Worm (Caenorhabditis elegans) whole organism, L2 larva: ENCODE results near the gene srh-137.

Experiments
- alr-1 ChIP-seq: fragments of 150-350 bp; optimal IDR thresholded peaks from 2 replicates; lab custom pipeline; 2014; ENCODE audit warnings: missing biosample characterization, missing genetic modification characterization
- crh-2 ChIP-seq: sonication (generic microtip); optimal IDR thresholded peaks from 2 replicates; lab custom pipeline; 2017; ENCODE audit warnings: missing biosample characterization, missing genetic modification characterization
- egl-27 ChIP-seq: sonication (generic microtip); optimal IDR thresholded peaks from 3 replicates; lab custom pipeline; 2017; ENCODE audit warnings: missing biosample characterization, missing genetic modification reagents, missing genetic modification characterization
- elt-3 ChIP-seq: sonication (generic microtip); optimal IDR thresholded peaks from 2 replicates; lab custom pipeline; 2017; ENCODE audit warnings: missing biosample characterization, missing genetic modification characterization
- lin-11 ChIP-seq: fragments of 150-350 bp; sonication (generic microtip); optimal IDR thresholded peaks from 2 replicates; lab custom pipeline; 2014; ENCODE audit warnings: missing biosample characterization, missing genetic modification characterization, inconsistent platforms, mixed read lengths
- lin-39 ChIP-seq: fragments of 150-350 bp; optimal IDR thresholded peaks from 2 replicates; lab custom pipeline; 2014; ENCODE audit warnings: missing biosample characterization, missing genetic modification reagents, missing genetic modification characterization
- mbf-1 ChIP-seq: sonication (generic microtip); optimal IDR thresholded peaks from 2 replicates; lab custom pipeline; 2017; ENCODE audit warnings: missing biosample characterization, missing genetic modification characterization
- nhr-12 ChIP-seq: fragments of 150-350 bp; optimal IDR thresholded peaks from 2 replicates; lab custom pipeline; 2014; ENCODE audit warnings: missing biosample characterization, missing genetic modification characterization
- nhr-237 ChIP-seq: fragments of 150-350 bp; optimal IDR thresholded peaks from 2 replicates; lab custom pipeline; 2014; ENCODE audit warnings: missing biosample characterization, missing genetic modification characterization
- nhr-25 ChIP-seq: fragments of 150-350 bp; sonication (generic microtip); optimal IDR thresholded peaks from 3 replicates; lab custom pipeline; 2014; ENCODE audit warnings: missing biosample characterization, missing genetic modification characterization
- zag-1 ChIP-seq: fragments of 150-350 bp; optimal IDR thresholded peaks from 2 replicates; lab custom pipeline; 2014; ENCODE audit warnings: missing biosample characterization, missing genetic modification characterization
- ztf-11 ChIP-seq: sonication (generic microtip); optimal IDR thresholded peaks from 2 replicates; lab custom pipeline; 2017; ENCODE audit warnings: missing biosample characterization, missing genetic modification characterization

ce11 chrV:16746231-16746990 lies 29.9 kb upstream of the srh-137 start, which contains the start of gene gyg-2:
- TF ChIP-seq zag-1 (tag; lab: Kevin White, UChicago) (no peak), lin-39 (no peak), lin-11 (tag; lab: Kevin White, UChicago) (no peak), nhr-12 (tag; lab: Kevin White, UChicago) (no peak), egl-27 (tag; lab: Kevin White, UChicago) (no peak), nhr-237 (tag; lab: Kevin White, UChicago) (no peak), elt-3 (tag; lab: Kevin White, UChicago) (no peak), alr-1 (tag; lab: Kevin White, UChicago) (no peak), nhr-25 (tag; lab: Kevin White, UChicago) (no peak), ztf-11 (tag; lab: Kevin White, UChicago) (no peak), mbf-1 (tag; lab: Kevin White, UChicago) (no peak), crh-2 (tag; lab: Kevin White, UChicago) (no peak)
